1 fruit fly cellular context compared by ENCODE assay signal in genomic region chr3R:14692230-14692970, dm6.
TF ChIP-seq lines count a peak whose summit lies in the region.

No protein-coding gene starts in this region.

TF ChIP-seq in whole organism, embryonic, 481 proteins besides CTCF, POLR2A, EP300 and RAD21 (continued from another document and continues in another):
- TF ChIP-seq lov (optimal IDR thresholded peaks at IDR 0.05; lab: Kevin White, UChicago) (no peak), lov (GFP tag; IDR thresholded peaks at IDR 0.05; lab: Robert Waterston, UW) (peak; percentile 84; the same call in 2 of the 3 replicates), sens (GFP tag; lab: Kevin White, UChicago) (peak; percentile 95), pb (GFP tag; optimal IDR thresholded peaks at IDR 0.05; lab: Kevin White, UChicago) (peak; percentile 27), bsh (GFP tag; optimal IDR thresholded peaks at IDR 0.05; lab: Kevin White, UChicago) (peak; percentile 53 to 91), CG14860 (GFP tag; IDR thresholded peaks at IDR 0.05; lab: Robert Waterston, UW; ENCODE audit: partially characterized antibody) (no peak), HLH4C (GFP tag; IDR thresholded peaks at IDR 0.05; lab: Robert Waterston, UW; ENCODE audit: partially characterized antibody) (no peak), fru (optimal IDR thresholded peaks at IDR 0.05; lab: Kevin White, UChicago) (no peak), bowl (GFP tag; IDR thresholded peaks at IDR 0.05; lab: Robert Waterston, UW) (no peak), CG10267 (tag; optimal IDR thresholded peaks at IDR 0.05; lab: Kevin White, UChicago) (peak; percentile 71), sima (GFP tag; optimal IDR thresholded peaks at IDR 0.05; lab: Kevin White, UChicago) (no peak), CG31365 (tag; optimal IDR thresholded peaks at IDR 0.05; lab: Kevin White, UChicago) (no peak), Awh (GFP tag; IDR thresholded peaks at IDR 0.05; lab: Robert Waterston, UW) (peak; percentile 66), CG15269 (tag; optimal IDR thresholded peaks at IDR 0.05; lab: Kevin White, UChicago) (peak; percentile 9), CG6689 (GFP tag; IDR thresholded peaks at IDR 0.05; lab: Robert Waterston, UW) (peak; percentile 71; the same call in 1 of the 2 replicates), CG4617 (GFP tag; optimal IDR thresholded peaks at IDR 0.05; lab: Kevin White, UChicago; ENCODE audit: borderline replicate concordance) (no peak), Blimp-1 (GFP tag; optimal IDR thresholded peaks at IDR 0.05; lab: Kevin White, UChicago) (peak; percentile 86), CG3726 (GFP tag; IDR thresholded peaks at IDR 0.05; lab: Robert Waterston, UW) (0 out of 3 replicates have a peak, but pooled peaks have one; percentile 66), vvl (GFP tag; IDR thresholded peaks at IDR 0.05; lab: Robert Waterston, UW) (peak; percentile 80), Optix (GFP tag; IDR thresholded peaks at IDR 0.05; lab: Robert Waterston, UW) (peak; percentile 70; the same call in 1 of the 3 replicates), NFAT (GFP tag; IDR thresholded peaks at IDR 0.05; lab: Robert Waterston, UW) (0 out of 2 replicates have a peak, but pooled peaks have one; percentile 12), CG2120 (GFP tag; optimal IDR thresholded peaks at IDR 0.05; lab: Kevin White, UChicago) (no peak), zfh2 (GFP tag; optimal IDR thresholded peaks at IDR 0.05; lab: Kevin White, UChicago) (no peak), cg (GFP tag; optimal IDR thresholded peaks at IDR 0.05; lab: Kevin White, UChicago) (no peak), CG6272 (GFP tag; IDR thresholded peaks at IDR 0.05; lab: Robert Waterston, UW) (peak; percentile 39; the same call in 1 of the 2 replicates), Sox100B (GFP tag; optimal IDR thresholded peaks at IDR 0.05; lab: Kevin White, UChicago) (peak; percentile 67), CG13894 (tag; optimal IDR thresholded peaks at IDR 0.05; lab: Kevin White, UChicago) (no peak), Hmx (GFP tag; optimal IDR thresholded peaks at IDR 0.05; lab: Kevin White, UChicago) (no peak), CG43689 (GFP tag; IDR thresholded peaks at IDR 0.05; lab: Robert Waterston, UW) (no peak), sqz (GFP tag; optimal IDR thresholded peaks at IDR 0.05; lab: Kevin White, UChicago) (peak; percentile 65), Oli (tag; optimal IDR thresholded peaks at IDR 0.05; lab: Kevin White, UChicago) (peak; percentile 68), wdn (GFP tag; IDR thresholded peaks at IDR 0.05; lab: Robert Waterston, UW) (no peak), CG12071 (GFP tag; optimal IDR thresholded peaks at IDR 0.05; lab: Kevin White, UChicago) (peak; percentile 41), Antp (GFP tag; optimal IDR thresholded peaks at IDR 0.05; lab: Kevin White, UChicago) (peak; percentile 69), Hmr (GFP tag; optimal IDR thresholded peaks at IDR 0.05; lab: Kevin White, UChicago) (no peak), dan (GFP tag; IDR thresholded peaks at IDR 0.05; lab: Robert Waterston, UW) (no peak), wor (GFP tag; IDR thresholded peaks at IDR 0.05; lab: Robert Waterston, UW) (peak; percentile 55; the same call in 1 of the 2 replicates), Atf-2 (GFP tag; optimal IDR thresholded peaks at IDR 0.05; lab: Kevin White, UChicago) (peak; percentile 60), Dll (GFP tag; IDR thresholded peaks at IDR 0.05; lab: Robert Waterston, UW; ENCODE audit: partially characterized antibody) (no peak), her (GFP tag; optimal IDR thresholded peaks at IDR 0.05; lab: Kevin White, UChicago) (peak; percentile 3), Ada2b (GFP tag; IDR thresholded peaks at IDR 0.05; lab: Robert Waterston, UW) (peak; percentile 43; the same call in 1 of the 2 replicates), CG5953 (GFP tag; IDR thresholded peaks at IDR 0.05; lab: Robert Waterston, UW) (peak; percentile 58; the same call in 1 of the 2 replicates), CG13424 (tag; optimal IDR thresholded peaks at IDR 0.05; lab: Kevin White, UChicago) (peak; percentile 58), crp (GFP tag; optimal IDR thresholded peaks at IDR 0.05; lab: Kevin White, UChicago) (no peak), CG11247 (GFP tag; IDR thresholded peaks at IDR 0.05; lab: Robert Waterston, UW) (0 out of 2 replicates have a peak, but pooled peaks have one; percentile 19), CG8765 (GFP tag; IDR thresholded peaks at IDR 0.05; lab: Robert Waterston, UW) (peak; percentile 32; the same call in 1 of the 2 replicates), Aef1 (GFP tag; IDR thresholded peaks at IDR 0.05; lab: Robert Waterston, UW) (peak; percentile 33; the same call in 2 of the 3 replicates), CG17612 (GFP tag; IDR thresholded peaks at IDR 0.05; lab: Robert Waterston, UW) (no peak), Myb (GFP tag; optimal IDR thresholded peaks at IDR 0.05; lab: Kevin White, UChicago) (no peak), nom (GFP tag; optimal IDR thresholded peaks at IDR 0.05; lab: Kevin White, UChicago) (peak; percentile 28), sd (tag; optimal IDR thresholded peaks at IDR 0.05; lab: Kevin White, UChicago) (peak; percentile 51), CG16863 (GFP tag; optimal IDR thresholded peaks at IDR 0.05; lab: Kevin White, UChicago) (peak; percentile 66), Ravus (GFP tag; IDR thresholded peaks at IDR 0.05; lab: Robert Waterston, UW) (peak; percentile 19; the same call in 1 of the 2 replicates), corto (GFP tag; optimal IDR thresholded peaks at IDR 0.05; lab: Kevin White, UChicago) (peak; percentile 7), CG31441 (GFP tag; IDR thresholded peaks at IDR 0.05; lab: Robert Waterston, UW) (peak; percentile 79), CG5180 (GFP tag; optimal IDR thresholded peaks at IDR 0.05; lab: Kevin White, UChicago) (peak; percentile 22), gfzf (GFP tag; optimal IDR thresholded peaks at IDR 0.05; lab: Kevin White, UChicago) (no peak), psq (GFP tag; optimal IDR thresholded peaks at IDR 0.05; lab: Kevin White, UChicago) (no peak), ems (GFP tag; optimal IDR thresholded peaks at IDR 0.05; lab: Kevin White, UChicago) (peak; percentile 29), CG42726 (GFP tag; IDR thresholded peaks at IDR 0.05; lab: Robert Waterston, UW; ENCODE audit: partially characterized antibody) (no peak), crol (GFP tag; IDR thresholded peaks at IDR 0.05; lab: Robert Waterston, UW) (peak; percentile 86), ssp (GFP tag; IDR thresholded peaks at IDR 0.05; lab: Robert Waterston, UW) (peak; percentile 50), Fer3 (tag; optimal IDR thresholded peaks at IDR 0.05; lab: Kevin White, UChicago) (peak; percentile 31), CG1792 (GFP tag; optimal IDR thresholded peaks at IDR 0.05; lab: Kevin White, UChicago) (no peak), CG7987 (GFP tag; optimal IDR thresholded peaks at IDR 0.05; lab: Kevin White, UChicago) (peak; percentile 5), Med (GFP tag; lab: Kevin White, UChicago) (peak; percentile 85), HHEX (GFP tag; optimal IDR thresholded peaks at IDR 0.05; lab: Kevin White, UChicago) (peak; percentile 35), otp (GFP tag; IDR thresholded peaks at IDR 0.05; lab: Robert Waterston, UW) (peak; percentile 74; the same call in 2 of the 3 replicates), CG15601 (tag; optimal IDR thresholded peaks at IDR 0.05; lab: Kevin White, UChicago) (peak; percentile 83), CG12219 (GFP tag; optimal IDR thresholded peaks at IDR 0.05; lab: Kevin White, UChicago) (peak; percentile 67), Bteb2 (GFP tag; optimal IDR thresholded peaks at IDR 0.05; lab: Kevin White, UChicago) (no peak), Kr (GFP tag; optimal IDR thresholded peaks at IDR 0.05; lab: Kevin White, UChicago) (peak; percentile 44), CG18599 (GFP tag; optimal IDR thresholded peaks at IDR 0.05; lab: Kevin White, UChicago) (peak; percentile 30), CG7271 (tag; optimal IDR thresholded peaks at IDR 0.05; lab: Kevin White, UChicago) (peak; percentile 2), tin (GFP tag; optimal IDR thresholded peaks at IDR 0.05; lab: Kevin White, UChicago) (peak; percentile 70), CG34224 (GFP tag; IDR thresholded peaks at IDR 0.05; lab: Robert Waterston, UW; ENCODE audit: partially characterized antibody) (no peak), run (tag; optimal IDR thresholded peaks at IDR 0.05; lab: Kevin White, UChicago) (no peak), cwo (GFP tag; optimal IDR thresholded peaks at IDR 0.05; lab: Kevin White, UChicago) (no peak), org-1 (GFP tag; optimal IDR thresholded peaks at IDR 0.05; lab: Kevin White, UChicago) (peak; percentile 51), CG10366 (GFP tag; IDR thresholded peaks at IDR 0.05; lab: Robert Waterston, UW) (peak; percentile 45; the same call in 1 of the 2 replicates), B-H1 (GFP tag; IDR thresholded peaks at IDR 0.05; lab: Robert Waterston, UW) (peak; percentile 27; the same call in 1 of the 3 replicates), CG15479 (GFP tag; optimal IDR thresholded peaks at IDR 0.05; lab: Kevin White, UChicago) (no peak), zf30C (GFP tag; optimal IDR thresholded peaks at IDR 0.05; lab: Kevin White, UChicago) (peak; percentile 68), NC2α (GFP tag; optimal IDR thresholded peaks at IDR 0.05; lab: Kevin White, UChicago) (peak; percentile 49), HmgD (GFP tag; optimal IDR thresholded peaks at IDR 0.05; lab: Kevin White, UChicago) (no peak), croc (GFP tag; conservative IDR thresholded peaks at IDR 0.05; lab: Robert Waterston, UW) (peak; percentile 52; the same call in 2 of the 3 replicates), CG6254 (GFP tag; optimal IDR thresholded peaks at IDR 0.05; lab: Kevin White, UChicago) (peak; percentile 82), CG12659 (GFP tag; optimal IDR thresholded peaks at IDR 0.05; lab: Kevin White, UChicago) (peak; percentile 7), CG11695 (GFP tag; IDR thresholded peaks at IDR 0.05; lab: Robert Waterston, UW) (peak; percentile 44; the same call in 1 of the 3 replicates), lab (GFP tag; optimal IDR thresholded peaks at IDR 0.05; lab: Kevin White, UChicago) (peak; percentile 58), CG34422 (GFP tag; IDR thresholded peaks at IDR 0.05; lab: Robert Waterston, UW) (0 out of 3 replicates have a peak, but pooled peaks have one; percentile 50), Ets97D (GFP tag; optimal IDR thresholded peaks at IDR 0.05; lab: Kevin White, UChicago) (no peak), CG17328 (GFP tag; IDR thresholded peaks at IDR 0.05; lab: Robert Waterston, UW) (peak; percentile 79), CG1529 (GFP tag; optimal IDR thresholded peaks at IDR 0.05; lab: Kevin White, UChicago) (peak; percentile 67), slbo (GFP tag; IDR thresholded peaks at IDR 0.05; lab: Robert Waterston, UW) (no peak; the same call in 1 of the 2 replicates), CG18619 (GFP tag; optimal IDR thresholded peaks at IDR 0.05; lab: Kevin White, UChicago) (no peak), CG7556 (GFP tag; optimal IDR thresholded peaks at IDR 0.05; lab: Kevin White, UChicago) (peak; percentile 55), Nf-YB (GFP tag; optimal IDR thresholded peaks at IDR 0.05; lab: Kevin White, UChicago) (peak; percentile 31), Jarid2 (GFP tag; optimal IDR thresholded peaks at IDR 0.05; lab: Kevin White, UChicago) (peak; percentile 6), unpg (GFP tag; optimal IDR thresholded peaks at IDR 0.05; lab: Kevin White, UChicago) (peak; percentile 72), CG9817 (tag; optimal IDR thresholded peaks at IDR 0.05; lab: Kevin White, UChicago) (no peak), CG12236 (GFP tag; optimal IDR thresholded peaks at IDR 0.05; lab: Kevin White, UChicago) (peak; percentile 29), jing (GFP tag; optimal IDR thresholded peaks at IDR 0.05; lab: Kevin White, UChicago) (peak; percentile 48), Atf3 (GFP tag; optimal IDR thresholded peaks at IDR 0.05; lab: Kevin White, UChicago) (peak; percentile 41), CG7928 (GFP tag; optimal IDR thresholded peaks at IDR 0.05; lab: Kevin White, UChicago) (no peak), tio (GFP tag; optimal IDR thresholded peaks at IDR 0.05; lab: Kevin White, UChicago) (peak; percentile 59), Sry-δ (GFP tag; optimal IDR thresholded peaks at IDR 0.05; lab: Kevin White, UChicago) (peak; percentile 13), CG9727 (GFP tag; optimal IDR thresholded peaks at IDR 0.05; lab: Kevin White, UChicago) (peak; percentile 75), CG10462 (GFP tag; optimal IDR thresholded peaks at IDR 0.05; lab: Kevin White, UChicago) (peak; percentile 33), Chrac-16 (GFP tag; optimal IDR thresholded peaks at IDR 0.05; lab: Kevin White, UChicago) (peak; percentile 60), row (GFP tag; IDR thresholded peaks at IDR 0.05; lab: Robert Waterston, UW) (peak; percentile 71), CG4854 (GFP tag; optimal IDR thresholded peaks at IDR 0.05; lab: Kevin White, UChicago) (peak; percentile 36), gt (GFP tag; IDR thresholded peaks at IDR 0.05; lab: Robert Waterston, UW) (peak; percentile 60), zfh1 (GFP tag; IDR thresholded peaks at IDR 0.05; lab: Robert Waterston, UW) (peak; percentile 91), Spps (tag; optimal IDR thresholded peaks at IDR 0.05; lab: Kevin White, UChicago) (peak; percentile 82), Usf (GFP tag; optimal IDR thresholded peaks at IDR 0.05; lab: Kevin White, UChicago) (no peak), CG10654 (GFP tag; optimal IDR thresholded peaks at IDR 0.05; lab: Kevin White, UChicago) (peak; percentile 69), CG2678 (tag; optimal IDR thresholded peaks at IDR 0.05; lab: Kevin White, UChicago) (peak; percentile 71), ase (GFP tag; IDR thresholded peaks at IDR 0.05; lab: Robert Waterston, UW) (no peak; the same call in 2 of the 3 replicates), cad (GFP tag; optimal IDR thresholded peaks at IDR 0.05; lab: Kevin White, UChicago) (no peak), sob (GFP tag; IDR thresholded peaks at IDR 0.05; lab: Robert Waterston, UW) (0 out of 2 replicates have a peak, but pooled peaks have one; percentile 23), Neu2 (GFP tag; optimal IDR thresholded peaks at IDR 0.05; lab: Kevin White, UChicago; ENCODE audit: borderline replicate concordance) (no peak), CG15696 (tag; optimal IDR thresholded peaks at IDR 0.05; lab: Kevin White, UChicago) (peak; percentile 62), btn (GFP tag; optimal IDR thresholded peaks at IDR 0.05; lab: Kevin White, UChicago) (peak; percentile 61), CG17186 (GFP tag; optimal IDR thresholded peaks at IDR 0.05; lab: Kevin White, UChicago) (peak; percentile 31), dpn (GFP tag; optimal IDR thresholded peaks at IDR 0.05; lab: Kevin White, UChicago) (peak; percentile 47 to 54), bab2 (GFP tag; optimal IDR thresholded peaks at IDR 0.05; lab: Kevin White, UChicago) (peak; percentile 38), kni (GFP tag; optimal IDR thresholded peaks at IDR 0.05; lab: Kevin White, UChicago) (peak; percentile 43), Asciz (GFP tag; optimal IDR thresholded peaks at IDR 0.05; lab: Kevin White, UChicago) (peak; percentile 64)
